Worm (Caenorhabditis elegans) whole organism, late embryonic: ENCODE measurements around the gene C46F11.6.

Source experiments
- dve-1 ChIP-seq: sonication (generic microtip); optimal IDR thresholded peaks from 2 replicates; lab custom pipeline; 2017; ENCODE audit warnings: antibody characterized with exemption, mild to moderate bottlenecking, missing genetic modification characterization, missing compliant biosample characterization
- elt-2 ChIP-seq: sonication (generic microtip); optimal IDR thresholded peaks from 2 replicates; lab custom pipeline; 2016; ENCODE audit warnings: missing genetic modification reagents, missing genetic modification characterization, missing compliant biosample characterization
- elt-4 ChIP-seq: sonication (generic microtip); optimal IDR thresholded peaks from 2 replicates; lab custom pipeline; 2016; ENCODE audit warnings: missing genetic modification characterization, missing compliant biosample characterization
- ets-4 ChIP-seq: sonication (generic microtip); optimal IDR thresholded peaks from 2 replicates; lab custom pipeline; 2016; ENCODE audit warnings: missing genetic modification characterization, missing compliant biosample characterization
- hlh-13 ChIP-seq: fragments of 200-800 bp; sonication (Bioruptor generic); optimal IDR thresholded peaks from 2 replicates; lab custom pipeline; 2018; ENCODE audit warnings: mild to moderate bottlenecking, missing genetic modification characterization, missing compliant biosample characterization
- hlh-30 ChIP-seq: sonication (generic microtip); optimal IDR thresholded peaks from 2 replicates; lab custom pipeline; 2017; ENCODE audit warnings: antibody characterized with exemption, missing genetic modification characterization, missing compliant biosample characterization; ENCODE audit not compliant: insufficient read depth
- nfya-1 ChIP-seq: sonication (generic microtip); optimal IDR thresholded peaks from 2 replicates; lab custom pipeline; 2017; ENCODE audit warnings: missing genetic modification characterization, mild to moderate bottlenecking, missing compliant biosample characterization, antibody characterized with exemption, moderate library complexity
- pat-9 ChIP-seq: fragments of 200-800 bp; sonication (Bioruptor generic); optimal IDR thresholded peaks from 2 replicates; lab custom pipeline; 2018; ENCODE audit warnings: mild to moderate bottlenecking, missing genetic modification characterization, moderate library complexity, missing compliant biosample characterization
- pha-4 ChIP-seq: fragments of 150-350 bp; optimal IDR thresholded peaks from 2 replicates; lab custom pipeline; 2018; ENCODE audit warnings: missing biosample characterization, missing genetic modification reagents, missing genetic modification characterization
- pqm-1 ChIP-seq: sonication (generic microtip); optimal IDR thresholded peaks from 2 replicates; lab custom pipeline; 2016; ENCODE audit warnings: missing genetic modification characterization, missing compliant biosample characterization
- rnt-1 ChIP-seq: sonication (generic microtip); optimal IDR thresholded peaks from 2 replicates; lab custom pipeline; 2016; ENCODE audit warnings: missing genetic modification characterization, missing compliant biosample characterization
- unc-55 ChIP-seq: sonication (generic microtip); optimal IDR thresholded peaks from 2 replicates; lab custom pipeline; 2017; ENCODE audit warnings: missing biosample characterization, missing genetic modification reagents, missing genetic modification characterization
- unc-86 ChIP-seq: sonication (generic microtip); optimal IDR thresholded peaks from 2 replicates; lab custom pipeline; 2016; ENCODE audit warnings: missing genetic modification characterization, missing compliant biosample characterization

DNA sequence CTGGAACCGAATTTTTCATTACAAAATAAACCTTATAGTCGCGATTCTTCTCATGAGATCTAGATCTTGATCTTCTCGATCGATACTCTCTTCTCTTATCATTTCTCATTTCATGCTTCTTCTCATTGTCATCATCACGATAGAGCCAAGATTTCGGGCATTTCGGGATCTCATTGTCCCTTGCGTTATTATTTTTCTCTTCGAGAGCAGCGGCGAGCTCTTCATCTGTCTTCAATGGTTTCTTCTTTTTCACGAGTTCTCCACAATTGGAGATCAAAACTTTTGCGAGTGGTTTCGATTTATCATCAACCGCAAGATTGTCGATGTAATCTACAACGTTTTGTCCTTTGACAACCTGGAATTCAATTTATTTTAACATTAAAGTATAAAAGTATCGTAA is 28.1 kb upstream of the C46F11.6 start:
- TF ChIP-seq elt-4 (tag; lab: Kevin White, UChicago) (no peak), unc-55 (GFP tag; lab: Kevin White, UChicago) (no peak), pha-4 (no peak), dve-1 (tag; lab: Kevin White, UChicago) (no peak), rnt-1 (tag; lab: Kevin White, UChicago) (no peak), ets-4 (no peak), unc-86 (tag; lab: Kevin White, UChicago) (no peak), pat-9 (tag; lab: Kevin White, UChicago) (no peak), hlh-30 (no peak), nfya-1 (no peak), elt-2 (tag; lab: Kevin White, UChicago) (no peak), pqm-1 (tag; lab: Kevin White, UChicago) (no peak), hlh-13 (GFP tag; lab: Kevin White, UChicago) (no peak)
